Worm (Caenorhabditis elegans): ENCODE data around the gene H06H21.8.

The H06H21.8 gene

ce11 chrIV:4864524-4864923 lies 43.6 kb upstream of the H06H21.8 start:
- TF ChIP-seq him-1 (tag; optimal IDR thresholded peaks at IDR 0.05) (peak; percentile 31), die-1 (tag; optimal IDR thresholded peaks at IDR 0.05) (peak; percentile 33), snpc-1.1 (tag; optimal IDR thresholded peaks at IDR 0.05; ENCODE audit: insufficient read depth) (peak; percentile 88), hsf-1 (GFP tag; IDR thresholded peaks at IDR 0.05) (0 out of 2 replicates have a peak, but pooled peaks have one; percentile 34), ceh-27 (GFP tag; optimal IDR thresholded peaks at IDR 0.05) (no peak), mel-28 (tag; optimal IDR thresholded peaks at IDR 0.05; ENCODE audit: borderline replicate concordance) (no peak), rpc-1 (optimal IDR thresholded peaks at IDR 0.05) (peak; percentile 50), rpc-1 (tag; optimal IDR thresholded peaks at IDR 0.05) (peak; percentile 82), attf-6 (GFP tag; IDR thresholded peaks at IDR 0.05) (0 out of 2 replicates have a peak, but pooled peaks have one; percentile 43), D2030.7 (GFP tag; IDR thresholded peaks at IDR 0.05) (peak; percentile 53; the same call in 1 of the 2 replicates), attf-3 (GFP tag; conservative IDR thresholded peaks at IDR 0.05) (no peak), ztf-3 (GFP tag; optimal IDR thresholded peaks at IDR 0.05) (no peak), ztf-25 (GFP tag; IDR thresholded peaks at IDR 0.05) (0 out of 2 replicates have a peak, but pooled peaks have one; percentile 67), nhr-27 (tag; optimal IDR thresholded peaks at IDR 0.05) (no peak), B0261.1 (tag; optimal IDR thresholded peaks at IDR 0.05) (peak; percentile 48), tlf-1 (GFP tag; optimal IDR thresholded peaks at IDR 0.05) (no peak), Y53F4B.3 (GFP tag; IDR thresholded peaks at IDR 0.05) (no peak), ekl-4 (GFP tag; IDR thresholded peaks at IDR 0.05) (peak; percentile 21; the same call in 1 of the 2 replicates), mxl-1 (tag; optimal IDR thresholded peaks at IDR 0.05) (no peak), snpc-4 (GFP tag; optimal IDR thresholded peaks at IDR 0.05) (peak; percentile 70), snpc-4 (tag; optimal IDR thresholded peaks at IDR 0.05) (peak; percentile 77 to 92 (median 86)), hmg-1.2 (GFP tag; IDR thresholded peaks at IDR 0.05) (no peak; the same call in 1 of the 2 replicates), tbp1 (GFP tag; optimal IDR thresholded peaks at IDR 0.05) (peak; percentile 80), sptf-2 (GFP tag; optimal IDR thresholded peaks at IDR 0.05) (no peak), ceh-79 (tag; optimal IDR thresholded peaks at IDR 0.05) (no peak), dpff-1 (tag; optimal IDR thresholded peaks at IDR 0.05) (no peak), snpc-3.4 (tag; optimal IDR thresholded peaks at IDR 0.05) (peak; percentile 46), cebp-1 (GFP tag; IDR thresholded peaks at IDR 0.05) (no peak), cebp-1 (tag; optimal IDR thresholded peaks at IDR 0.05) (no peak), aptf-2 (GFP tag; conservative IDR thresholded peaks at IDR 0.05) (no peak), lir-1 (GFP tag; conservative IDR thresholded peaks at IDR 0.05) (no peak), madf-3 (GFP tag; IDR thresholded peaks at IDR 0.05) (no peak), lag-1 (GFP tag; IDR thresholded peaks at IDR 0.05) (no peak), mcd-1 (GFP tag; IDR thresholded peaks at IDR 0.05) (no peak), F23B12.7 (tag; optimal IDR thresholded peaks at IDR 0.05; ENCODE audit: insufficient read depth) (no peak), nfya-2 (GFP tag; IDR thresholded peaks at IDR 0.05) (no peak), zim-3 (tag; optimal IDR thresholded peaks at IDR 0.05) (no peak), Y56A3A.18 (GFP tag; IDR thresholded peaks at IDR 0.05) (no peak), lsy-27 (tag; optimal IDR thresholded peaks at IDR 0.05; ENCODE audit: borderline replicate concordance, insufficient read depth) (no peak), C06A6.2 (GFP tag; conservative IDR thresholded peaks at IDR 0.05) (no peak)

ce11 chrIV:4861449-4861848 lies 40.5 kb upstream of the H06H21.8 start, which contains the start of the genes Y17G9A.4 and str-173:
Gene Y17G9A.4, minus strand, starts transcription at chrIV:4861549.
Gene str-173, plus strand, starts transcription at chrIV:4861773.
- TF ChIP-seq Y56A3A.18 (GFP tag; IDR thresholded peaks at IDR 0.05) (no peak), lsl-1 (GFP tag; optimal IDR thresholded peaks at IDR 0.05) (no peak), lir-1 (GFP tag; conservative IDR thresholded peaks at IDR 0.05) (no peak), ceh-100 (GFP tag; IDR thresholded peaks at IDR 0.05) (no peak), rpc-1 (optimal IDR thresholded peaks at IDR 0.05) (no peak), rpc-1 (tag; optimal IDR thresholded peaks at IDR 0.05) (peak; percentile 20)

Data from whole organism, young adult.